Worm (Caenorhabditis elegans) whole organism, early embryonic: ENCODE data around the gene ubc-26.

Experiments used
- F13C5.2 ChIP-seq: sonication (generic microtip); optimal IDR thresholded peaks from 2 replicates; lab custom pipeline; 2017; ENCODE audit warnings: mild to moderate bottlenecking, missing genetic modification characterization, inconsistent platforms, missing compliant biosample characterization
- aly-1 ChIP-seq: sonication (generic microtip); optimal IDR thresholded peaks from 2 replicates; lab custom pipeline; 2016; ENCODE audit warnings: missing genetic modification characterization, missing compliant biosample characterization
- ama-1 ChIP-seq: fragments of 150-350 bp; optimal IDR thresholded peaks from 2 replicates; lab custom pipeline; 2014
- ceh-13 ChIP-seq: fragments of 200-800 bp; sonication (Bioruptor generic); optimal IDR thresholded peaks from 2 replicates; lab custom pipeline; 2018; ENCODE audit warnings: mild to moderate bottlenecking, missing genetic modification characterization, missing compliant biosample characterization
- flt-1 ChIP-seq: fragments of 200-800 bp; sonication (Bioruptor generic); IDR thresholded peaks from 2 replicates; pipeline ENCODE4 v1.3.6; 2022; ENCODE audit warnings: missing genetic modification characterization, missing compliant biosample characterization
- hmbx-1 ChIP-seq: sonication (generic microtip); optimal IDR thresholded peaks from 2 replicates; lab custom pipeline; 2016; ENCODE audit warnings: mild to moderate bottlenecking, missing genetic modification characterization, missing compliant biosample characterization
- hmg-4 ChIP-seq: fragments of 200-800 bp; sonication (Bioruptor generic); optimal IDR thresholded peaks from 2 replicates; lab custom pipeline; 2018; ENCODE audit warnings: mild to moderate bottlenecking, missing genetic modification characterization, missing compliant biosample characterization
- pes-1 ChIP-seq: fragments of 200-800 bp; sonication (Bioruptor generic); IDR thresholded peaks from 2 replicates; pipeline ENCODE4 v1.3.6; 2022; ENCODE audit warnings: missing genetic modification reagents, missing genetic modification characterization, missing compliant biosample characterization
- scrt-1 ChIP-seq: fragments of 200-800 bp; sonication (Bioruptor generic); IDR thresholded peaks from 2 replicates; pipeline ENCODE4 v1.3.6; 2022; ENCODE audit warnings: missing genetic modification characterization, missing compliant biosample characterization
- sea-1 ChIP-seq: fragments of 200-800 bp; sonication (Bioruptor generic); conservative IDR thresholded peaks from 2 replicates; pipeline ENCODE4 v1.3.6; 2022; ENCODE audit warnings: missing genetic modification characterization, missing compliant biosample characterization
- tbx-11 ChIP-seq: fragments of 200-800 bp; sonication (Bioruptor generic); IDR thresholded peaks from 2 replicates; pipeline ENCODE4 v1.3.6; 2022; ENCODE audit warnings: missing genetic modification characterization, missing compliant biosample characterization
- tbx-37 ChIP-seq: fragments of 200-800 bp; sonication (Bioruptor generic); conservative IDR thresholded peaks from 2 replicates; pipeline ENCODE4 v1.3.6; 2022; ENCODE audit warnings: missing genetic modification reagents, missing genetic modification characterization, missing compliant biosample characterization

ce11 chrII:2900248-2900647 is at the start of gene ubc-26:
- TF ChIP-seq aly-1 (tag; lab: Kevin White, UChicago), result no peak
- no peak for TF ChIP-seq ama-1
- TF ChIP-seq hmbx-1 (tag; lab: Kevin White, UChicago), result no peak
- TF ChIP-seq tbx-11 (GFP tag; lab: Robert Waterston, UW), result no peak
- no peak for TF ChIP-seq hmg-4 (GFP tag; lab: Kevin White, UChicago)
- TF ChIP-seq scrt-1, result no peak
- no peak for TF ChIP-seq pes-1 (GFP tag; lab: Robert Waterston, UW)
- TF ChIP-seq tbx-37 (GFP tag; lab: Robert Waterston, UW), result no peak
- TF ChIP-seq F13C5.2 (tag; lab: Kevin White, UChicago), result no peak
- TF ChIP-seq sea-1 (GFP tag; lab: Robert Waterston, UW), result no peak
- no peak for TF ChIP-seq flt-1 (GFP tag; lab: Robert Waterston, UW)
- TF ChIP-seq ceh-13 (GFP tag; lab: Kevin White, UChicago), result no peak
